Fruit fly (Drosophila melanogaster): ENCODE data around the gene Argp.

DNA sequence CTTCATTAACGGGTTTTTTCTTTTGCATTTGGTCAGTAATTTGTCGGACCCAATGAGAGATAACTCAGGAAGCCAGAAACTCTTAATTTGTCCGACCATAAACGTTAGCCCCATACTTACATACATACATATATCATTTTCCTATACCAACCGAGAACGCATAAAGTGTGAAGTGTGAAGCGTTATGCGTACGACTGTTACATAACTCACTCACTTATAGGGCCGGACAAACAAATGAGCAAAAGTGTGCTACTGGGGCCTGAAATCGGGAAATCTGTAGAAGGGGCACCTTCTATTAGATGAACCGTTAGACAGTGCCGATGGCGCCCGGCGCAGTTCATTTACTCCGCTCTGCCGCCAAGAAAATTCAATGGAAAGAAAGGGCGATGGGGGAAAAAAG, 12.3 kb upstream of the Argp start:
- TF ChIP-seq psq (optimal IDR thresholded peaks at IDR 0.05) (no peak), CG8478 (optimal IDR thresholded peaks at IDR 0.05) (no peak)

All from whole organism.